Fruit fly (Drosophila melanogaster) Kc167 (cell line): ENCODE data around the gene CG1236.

Experiments
- Myc ChIP-seq: fragments of >200 bp; optimal IDR thresholded peaks from 2 replicates; lab custom pipeline; 2017; ENCODE audit warnings: missing external identifiers
- Sin3A ChIP-seq: fragments of >200 bp; optimal IDR thresholded peaks from 2 replicates; lab custom pipeline; 2018; ENCODE audit warnings: missing external identifiers
- psq ChIP-seq: fragments of >200 bp; optimal IDR thresholded peaks from 2 replicates; lab custom pipeline; 2017; ENCODE audit warnings: missing external identifiers

dm6 chr3R:5701104-5701503, 35.4 kb upstream of the CG1236 start:
- TF ChIP-seq Myc (lab: Kevin White, UChicago) (no peak), Sin3A (no peak), psq (lab: Kevin White, UChicago) (no peak)
